Fruit fly (Drosophila melanogaster) Kc167 (cell line): ENCODE results near the gene Trxr2.

Experiments used
- Sin3A ChIP-seq: fragments of >200 bp; optimal IDR thresholded peaks from 2 replicates; lab custom pipeline; 2018; ENCODE audit warnings: missing external identifiers
- h ChIP-seq: fragments of >200 bp; optimal IDR thresholded peaks from 3 replicates; lab custom pipeline; 2018; ENCODE audit warnings: missing external identifiers
- insv ChIP-seq: fragments of >200 bp; optimal IDR thresholded peaks from 3 replicates; lab custom pipeline; 2018; ENCODE audit warnings: missing external identifiers
- ttk ChIP-seq: sonication (Bioruptor generic); optimal IDR thresholded peaks from 2 replicates; lab custom pipeline; 2017; ENCODE audit warnings: missing external identifiers

- TF ChIP-seq h (lab: Kevin White, UChicago) = no peak
- TF ChIP-seq insv (lab: Kevin White, UChicago) = no peak
- no peak for TF ChIP-seq ttk
- no peak for TF ChIP-seq Sin3A (lab: Kevin White, UChicago)
These were observed 38.0 kb downstream of the Trxr2 start for dm6 chr3L:22587890-22588645.
